ENCODE assay signal across 1 fruit fly cellular context in the genomic region with DNA sequence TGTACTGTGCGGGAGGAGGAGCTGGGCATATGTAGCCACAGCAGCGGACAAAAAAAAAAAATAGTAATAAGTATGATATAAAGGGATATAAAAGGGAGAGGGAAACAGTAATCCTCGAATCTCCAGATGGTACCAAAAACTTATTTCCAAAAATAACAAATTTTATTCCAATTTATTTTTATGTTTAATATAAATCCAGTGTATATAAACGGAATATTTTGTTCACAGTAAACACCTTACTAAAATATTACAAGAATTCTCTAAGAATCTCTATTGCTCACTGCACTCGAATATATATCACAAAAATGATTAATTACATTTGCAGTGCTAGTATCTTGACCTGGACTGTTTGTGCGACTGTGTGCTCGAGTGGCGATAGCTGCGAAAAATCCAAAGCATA.
A peak's percentile ranks its signal among the peaks of the same experiment; 100 is the strongest.
TF ChIP-seq lines count a peak whose summit lies in the region.

No protein-coding gene starts in this region.

TF ChIP-seq in whole organism, embryonic, 481 proteins besides CTCF, POLR2A, EP300 and RAD21 (continued from another document):
- TF ChIP-seq CG18599 (GFP tag; optimal IDR thresholded peaks at IDR 0.05; lab: Kevin White, UChicago) (no peak), dimm (GFP tag; IDR thresholded peaks at IDR 0.05; lab: Robert Waterston, UW) (0 out of 2 replicates have a peak, but pooled peaks have one; percentile 2), CG2202 (tag; optimal IDR thresholded peaks at IDR 0.05; lab: Kevin White, UChicago) (no peak), Side (GFP tag; optimal IDR thresholded peaks at IDR 0.05; lab: Kevin White, UChicago) (no peak), CG2678 (tag; optimal IDR thresholded peaks at IDR 0.05; lab: Kevin White, UChicago) (peak; percentile 22), CG2712 (tag; optimal IDR thresholded peaks at IDR 0.05; lab: Kevin White, UChicago) (peak; percentile 26), row (GFP tag; IDR thresholded peaks at IDR 0.05; lab: Robert Waterston, UW) (0 out of 3 replicates have a peak, but pooled peaks have one; percentile 10), ac (GFP tag; optimal IDR thresholded peaks at IDR 0.05; lab: Kevin White, UChicago) (no peak), Neu2 (GFP tag; optimal IDR thresholded peaks at IDR 0.05; lab: Kevin White, UChicago; ENCODE audit: borderline replicate concordance) (no peak), CG9876 (GFP tag; optimal IDR thresholded peaks at IDR 0.05; lab: Kevin White, UChicago) (no peak), gem (tag; optimal IDR thresholded peaks at IDR 0.05; lab: Kevin White, UChicago) (peak; percentile 26), croc (GFP tag; conservative IDR thresholded peaks at IDR 0.05; lab: Robert Waterston, UW) (no peak), phol (tag; optimal IDR thresholded peaks at IDR 0.05; lab: Kevin White, UChicago) (peak; percentile 6), NK7.1 (GFP tag; optimal IDR thresholded peaks at IDR 0.05; lab: Kevin White, UChicago) (no peak), CG4282 (GFP tag; optimal IDR thresholded peaks at IDR 0.05; lab: Kevin White, UChicago) (no peak), Oli (tag; optimal IDR thresholded peaks at IDR 0.05; lab: Kevin White, UChicago) (peak; percentile 26), Hr51 (GFP tag; optimal IDR thresholded peaks at IDR 0.05; lab: Kevin White, UChicago) (peak in 1 of 2 experiments; percentile 25), HLHmδ (GFP tag; optimal IDR thresholded peaks at IDR 0.05; lab: Kevin White, UChicago) (no peak), CG30403 (GFP tag; optimal IDR thresholded peaks at IDR 0.05; lab: Kevin White, UChicago) (peak; percentile 17), CG11695 (GFP tag; IDR thresholded peaks at IDR 0.05; lab: Robert Waterston, UW) (0 out of 3 replicates have a peak, but pooled peaks have one; percentile 32), CG17612 (GFP tag; IDR thresholded peaks at IDR 0.05; lab: Robert Waterston, UW) (no peak), pfk (GFP tag; optimal IDR thresholded peaks at IDR 0.05; lab: Kevin White, UChicago) (no peak), CG17328 (GFP tag; IDR thresholded peaks at IDR 0.05; lab: Robert Waterston, UW) (no peak), caup (GFP tag; optimal IDR thresholded peaks at IDR 0.05; lab: Kevin White, UChicago; ENCODE audit: severe bottlenecking) (no peak), CG10959 (GFP tag; IDR thresholded peaks at IDR 0.05; lab: Robert Waterston, UW) (no peak), CG9727 (GFP tag; optimal IDR thresholded peaks at IDR 0.05; lab: Kevin White, UChicago) (no peak), CG15601 (tag; optimal IDR thresholded peaks at IDR 0.05; lab: Kevin White, UChicago) (no peak), CG9437 (GFP tag; optimal IDR thresholded peaks at IDR 0.05; lab: Kevin White, UChicago) (peak; percentile 15), Sox102F (GFP tag; optimal IDR thresholded peaks at IDR 0.05; lab: Kevin White, UChicago) (peak; percentile 12), CG3726 (GFP tag; IDR thresholded peaks at IDR 0.05; lab: Robert Waterston, UW) (no peak), sug (tag; optimal IDR thresholded peaks at IDR 0.05; lab: Kevin White, UChicago) (no peak), Elba2 (GFP tag; optimal IDR thresholded peaks at IDR 0.05; lab: Kevin White, UChicago) (no peak), CG7745 (tag; optimal IDR thresholded peaks at IDR 0.05; lab: Kevin White, UChicago) (no peak), CG13894 (tag; optimal IDR thresholded peaks at IDR 0.05; lab: Kevin White, UChicago) (no peak), Max (GFP tag; optimal IDR thresholded peaks at IDR 0.05; lab: Kevin White, UChicago) (no peak), CG11085 (GFP tag; IDR thresholded peaks at IDR 0.05; lab: Robert Waterston, UW) (no peak), CG8089 (GFP tag; optimal IDR thresholded peaks at IDR 0.05; lab: Kevin White, UChicago) (no peak), ERR (GFP tag; optimal IDR thresholded peaks at IDR 0.05; lab: Kevin White, UChicago) (no peak), lov (optimal IDR thresholded peaks at IDR 0.05; lab: Kevin White, UChicago) (no peak), lov (GFP tag; IDR thresholded peaks at IDR 0.05; lab: Robert Waterston, UW) (no peak), sens (GFP tag; lab: Kevin White, UChicago) (peak; percentile 59), stc (GFP tag; IDR thresholded peaks at IDR 0.05; lab: Robert Waterston, UW) (no peak)
